Fruit fly (Drosophila melanogaster) whole organism, embryonic: ENCODE results near the gene CG7766.
A peak's percentile ranks its signal among the peaks of the same experiment; 100 is the strongest.

Experiments
- Atf-2 ChIP-seq: fragments of 200-800 bp; sonication (Bioruptor generic); optimal IDR thresholded peaks from 2 replicates; lab custom pipeline; 2016; ENCODE audit warnings: missing biosample characterization, missing genetic modification characterization
- B-H2 ChIP-seq: fragments of 200-800 bp; sonication (Bioruptor generic); optimal IDR thresholded peaks from 2 replicates; lab custom pipeline; 2018; ENCODE audit warnings: missing biosample characterization, mild to moderate bottlenecking, missing genetic modification characterization
- C15 ChIP-seq: fragments of 200-800 bp; sonication (Bioruptor generic); IDR thresholded peaks from 3 replicates; pipeline ENCODE4 v1.3.6; 2022; ENCODE audit warnings: missing biosample characterization, missing genetic modification characterization
- CG1024 ChIP-seq: fragments of 200-800 bp; sonication (Bioruptor generic); IDR thresholded peaks from 2 replicates; pipeline ENCODE4 v1.3.6; 2022; ENCODE audit warnings: missing biosample characterization, missing genetic modification characterization
- CG10274 ChIP-seq: fragments of 200-800 bp; sonication (Bioruptor generic); optimal IDR thresholded peaks from 3 replicates; lab custom pipeline; 2017; ENCODE audit warnings: missing biosample characterization, mild to moderate bottlenecking, missing genetic modification characterization
- CG12071 ChIP-seq: fragments of 200-800 bp; sonication (Bioruptor generic); optimal IDR thresholded peaks from 3 replicates; lab custom pipeline; 2018; ENCODE audit warnings: missing biosample characterization, mild to moderate bottlenecking, missing genetic modification characterization
- CG12299 ChIP-seq: fragments of 200-800 bp; sonication (Bioruptor generic); optimal IDR thresholded peaks from 2 replicates; lab custom pipeline; 2018; ENCODE audit warnings: missing biosample characterization, mild to moderate bottlenecking, missing genetic modification characterization
- CG1233 ChIP-seq: fragments of 200-800 bp; sonication (Bioruptor generic); optimal IDR thresholded peaks from 4 replicates; lab custom pipeline; 2018; ENCODE audit warnings: missing biosample characterization, mild to moderate bottlenecking, missing genetic modification characterization
- CG12659 ChIP-seq: fragments of 200-800 bp; sonication (Bioruptor generic); optimal IDR thresholded peaks from 3 replicates; lab custom pipeline; 2017; ENCODE audit warnings: mild to moderate bottlenecking, missing biosample characterization, missing genetic modification reagents, missing genetic modification characterization
- CG13287 ChIP-seq: fragments of 200-800 bp; sonication (Bioruptor generic); IDR thresholded peaks from 2 replicates; pipeline ENCODE4 v1.3.6; 2022; ENCODE audit warnings: missing biosample characterization, missing genetic modification characterization; ENCODE audit not compliant: partially characterized antibody
- CG14014 ChIP-seq: fragments of 200-800 bp; sonication (Bioruptor generic); IDR thresholded peaks from 2 replicates; pipeline ENCODE4 v1.3.6; 2022; ENCODE audit warnings: missing biosample characterization, missing genetic modification characterization
- CG17829 ChIP-seq: fragments of 200-800 bp; optimal IDR thresholded peaks from 2 replicates; lab custom pipeline; 2019; ENCODE audit warnings: missing biosample characterization, mild to moderate bottlenecking, missing genetic modification characterization, moderate library complexity
- CG18476 ChIP-seq: fragments of 200-800 bp; sonication (Bioruptor generic); optimal IDR thresholded peaks from 2 replicates; lab custom pipeline; 2016; ENCODE audit warnings: missing biosample characterization, mild to moderate bottlenecking, missing genetic modification characterization
- CG2116 ChIP-seq: fragments of 200-800 bp; sonication (Bioruptor generic); optimal IDR thresholded peaks from 3 replicates; lab custom pipeline; 2018; ENCODE audit warnings: missing biosample characterization, mild to moderate bottlenecking, missing genetic modification characterization
- CG2678 ChIP-seq: fragments of 200-800 bp; sonication (Bioruptor generic); optimal IDR thresholded peaks from 3 replicates; lab custom pipeline; 2019; ENCODE audit warnings: missing biosample characterization, mild to moderate bottlenecking, missing genetic modification characterization, moderate library complexity
- CG4360 ChIP-seq: fragments of 200-800 bp; sonication (Bioruptor generic); IDR thresholded peaks from 2 replicates; pipeline ENCODE4 v1.3.6; 2022; ENCODE audit warnings: missing biosample characterization, missing genetic modification characterization
- CG6654 ChIP-seq: fragments of 200-800 bp; sonication (Bioruptor generic); optimal IDR thresholded peaks from 2 replicates; lab custom pipeline; 2017; ENCODE audit warnings: missing biosample characterization, mild to moderate bottlenecking, missing genetic modification characterization
- E2f2 ChIP-seq: fragments of 200-800 bp; sonication (Bioruptor generic); IDR thresholded peaks from 2 replicates; pipeline ENCODE4 v1.3.6; 2022; ENCODE audit warnings: missing biosample characterization, missing genetic modification characterization
- ERR ChIP-seq: fragments of 200-800 bp; sonication (Bioruptor generic); optimal IDR thresholded peaks from 2 replicates; lab custom pipeline; 2016; ENCODE audit warnings: missing biosample characterization, missing genetic modification characterization
- Eip74EF ChIP-seq, 2 experiments: fragments of 200-800 bp in 1 of 2; fragments of >200 bp in 1 of 2; sonication (Bioruptor generic) in 1 of 2; optimal IDR thresholded peaks; 2 replicates each; lab custom pipeline; 2017 to 2019; ENCODE audit warnings: missing biosample characterization in 2 of 2, missing genetic modification characterization in 2 of 2, mild to moderate bottlenecking in 1 of 2, moderate library complexity in 1 of 2
- Ets65A ChIP-seq: fragments of 200-800 bp; sonication (Bioruptor generic); peaks from one replicate; lab custom pipeline; 2016; ENCODE audit warnings: missing biosample characterization, missing genetic modification characterization
- Hand ChIP-seq: fragments of 200-800 bp; sonication (Bioruptor generic); optimal IDR thresholded peaks from 2 replicates; lab custom pipeline; 2017; ENCODE audit warnings: mild to moderate bottlenecking, missing biosample characterization, missing genetic modification reagents, missing genetic modification characterization
- Hr3 ChIP-seq: fragments of 200-800 bp; sonication (Bioruptor generic); optimal IDR thresholded peaks from 3 replicates; lab custom pipeline; 2016; ENCODE audit warnings: missing biosample characterization, missing genetic modification characterization
- Hr51 ChIP-seq, 2 experiments: fragments of 200-800 bp; sonication (Bioruptor generic); optimal IDR thresholded peaks; 2 replicates in 1 of 2; 3 replicates in 1 of 2; lab custom pipeline; 2016 to 2018; ENCODE audit warnings: missing biosample characterization in 2 of 2, missing genetic modification characterization in 2 of 2, mild to moderate bottlenecking in 1 of 2, moderate library complexity in 1 of 2
- Mrtf ChIP-seq: fragments of 200-800 bp; sonication (Bioruptor generic); IDR thresholded peaks from 3 replicates; pipeline ENCODE4 v1.3.6; 2022; ENCODE audit warnings: missing biosample characterization, missing genetic modification characterization
- Nf-YA ChIP-seq: fragments of 200-800 bp; sonication (Bioruptor generic); IDR thresholded peaks from 2 replicates; pipeline ENCODE4 v1.3.6; 2022; ENCODE audit warnings: missing biosample characterization, missing genetic modification characterization
- Poxn ChIP-seq: fragments of 200-800 bp; sonication (Bioruptor generic); IDR thresholded peaks from 2 replicates; pipeline ENCODE4 v1.3.6; 2022; ENCODE audit warnings: missing biosample characterization, missing genetic modification characterization
- Sin3A ChIP-seq: fragments of >200 bp; optimal IDR thresholded peaks from 2 replicates; lab custom pipeline; 2018
- Sry-δ ChIP-seq: fragments of 200-800 bp; sonication (Bioruptor generic); optimal IDR thresholded peaks from 2 replicates; lab custom pipeline; 2016; ENCODE audit warnings: missing biosample characterization, missing genetic modification characterization
- Trl ChIP-seq, 3 experiments: fragments of >200 bp in 2 of 3; fragments of 200-800 bp in 1 of 3; sonication (Bioruptor generic) in 1 of 3; optimal IDR thresholded peaks; 2 replicates in 1 of 3; 3 replicates in 2 of 3; lab custom pipeline; 2016 to 2017; ENCODE audit warnings: missing biosample characterization in 1 of 3, missing genetic modification characterization in 1 of 3
- ac ChIP-seq: fragments of 200-800 bp; sonication (Bioruptor generic); optimal IDR thresholded peaks from 3 replicates; lab custom pipeline; 2017; ENCODE audit warnings: missing biosample characterization, mild to moderate bottlenecking, missing genetic modification characterization
- al ChIP-seq: fragments of 200-800 bp; sonication (Bioruptor generic); IDR thresholded peaks from 2 replicates; pipeline ENCODE4 v1.3.6; 2022; ENCODE audit warnings: missing biosample characterization, missing genetic modification characterization
- bab2 ChIP-seq: fragments of 200-800 bp; sonication (Bioruptor generic); optimal IDR thresholded peaks from 2 replicates; lab custom pipeline; 2016; ENCODE audit warnings: missing biosample characterization, missing genetic modification characterization
- dm ChIP-seq: fragments of 200-800 bp; sonication (Bioruptor generic); optimal IDR thresholded peaks from 3 replicates; lab custom pipeline; 2016; ENCODE audit warnings: missing biosample characterization, missing genetic modification characterization
- fru ChIP-seq: fragments of >200 bp; optimal IDR thresholded peaks from 2 replicates; lab custom pipeline; 2017
- ham ChIP-seq: fragments of 200-800 bp; sonication (Bioruptor generic); IDR thresholded peaks from 2 replicates; pipeline ENCODE4 v1.3.6; 2022; ENCODE audit warnings: missing biosample characterization, missing genetic modification characterization
- hkb ChIP-seq, 2 experiments: fragments of 200-800 bp in 1 of 2; fragments of >200 bp in 1 of 2; sonication (Bioruptor generic) in 1 of 2; IDR thresholded peaks in 1 of 2; optimal IDR thresholded peaks in 1 of 2; 2 replicates each; pipeline versions ENCODE4 v1.3.6 to Lab custom; 2017 to 2022; ENCODE audit warnings: missing biosample characterization in 1 of 2, missing genetic modification characterization in 1 of 2
- insv ChIP-seq, 2 experiments: fragments of 200-800 bp; sonication (Bioruptor generic); optimal IDR thresholded peaks; 3 replicates each; lab custom pipeline; 2016 to 2018; ENCODE audit warnings: missing biosample characterization in 2 of 2, missing genetic modification characterization in 2 of 2
- org-1 ChIP-seq: fragments of 200-800 bp; sonication (Bioruptor generic); optimal IDR thresholded peaks from 2 replicates; lab custom pipeline; 2017; ENCODE audit warnings: missing biosample characterization, missing genetic modification characterization
- pan ChIP-seq, 4 experiments: fragments of >200 bp in 3 of 4; fragments of 200-800 bp in 1 of 4; sonication (Bioruptor generic) in 1 of 4; optimal IDR thresholded peaks in 3 of 4; IDR thresholded peaks in 1 of 4; 2 replicates each; pipeline versions ENCODE4 v1.3.6 to Lab custom; 2017 to 2022; ENCODE audit warnings: missing biosample characterization in 2 of 4, missing genetic modification characterization in 2 of 4, mixed read lengths in 1 of 4
- peb ChIP-seq: fragments of 200-800 bp; sonication (Bioruptor generic); IDR thresholded peaks from 2 replicates; pipeline ENCODE4 v1.3.6; 2022; ENCODE audit warnings: missing biosample characterization, missing genetic modification characterization
- pum ChIP-seq: fragments of 200-800 bp; sonication (Bioruptor generic); optimal IDR thresholded peaks from 2 replicates; lab custom pipeline; 2016; ENCODE audit warnings: missing biosample characterization, missing genetic modification characterization
- run ChIP-seq: fragments of 200-800 bp; sonication (Bioruptor generic); optimal IDR thresholded peaks from 3 replicates; lab custom pipeline; 2018; ENCODE audit warnings: missing biosample characterization, mild to moderate bottlenecking, missing genetic modification characterization
- salm ChIP-seq: fragments of 200-800 bp; sonication (Bioruptor generic); optimal IDR thresholded peaks from 2 replicates; lab custom pipeline; 2018; ENCODE audit warnings: missing biosample characterization, mild to moderate bottlenecking, missing genetic modification characterization
- scrt ChIP-seq: fragments of 200-800 bp; sonication (Bioruptor generic); optimal IDR thresholded peaks from 2 replicates; lab custom pipeline; 2018; ENCODE audit warnings: missing biosample characterization, mild to moderate bottlenecking, missing genetic modification characterization, moderate library complexity
- sens ChIP-seq: fragments of 200-800 bp; sonication (Bioruptor generic); peaks from one replicate; lab custom pipeline; 2016; ENCODE audit warnings: missing biosample characterization, missing genetic modification characterization
- shn ChIP-seq: fragments of 200-800 bp; sonication (Bioruptor generic); optimal IDR thresholded peaks from 3 replicates; lab custom pipeline; 2016; ENCODE audit warnings: missing biosample characterization, missing genetic modification characterization
- sisA ChIP-seq: fragments of 200-800 bp; sonication (Bioruptor generic); IDR thresholded peaks from 2 replicates; pipeline ENCODE4 v1.3.6; 2022; ENCODE audit warnings: missing biosample characterization, missing genetic modification characterization

Gene CG7766

dm6 chrX:9122492-9122891 lies 19.0 kb upstream of the CG7766 start (continued):
- TF ChIP-seq ac (GFP tag; lab: Kevin White, UChicago) (no peak), insv (GFP tag; optimal IDR thresholded peaks at IDR 0.05; lab: Kevin White, UChicago) (no peak), CG12299 (no peak), Poxn (GFP tag; lab: Robert Waterston, UW) (no peak), al (GFP tag; lab: Robert Waterston, UW) (no peak), pum (GFP tag; lab: Kevin White, UChicago) (no peak), Hr3 (GFP tag; lab: Kevin White, UChicago) (no peak), run (tag; lab: Kevin White, UChicago) (no peak), B-H2 (GFP tag; lab: Kevin White, UChicago) (no peak), CG1233 (no peak), CG14014 (GFP tag; lab: Robert Waterston, UW) (0 out of 2 replicates have a peak, but pooled peaks have one; percentile 7), shn (no peak), fru (lab: Kevin White, UChicago) (no peak), dm (GFP tag; lab: Kevin White, UChicago) (no peak), CG12659 (GFP tag; lab: Kevin White, UChicago) (no peak), CG4360 (GFP tag; lab: Robert Waterston, UW) (no peak), Ets65A (GFP tag; lab: Kevin White, UChicago) (peak; percentile 36), Sin3A (no peak), salm (tag; lab: Kevin White, UChicago) (no peak), E2f2 (GFP tag; lab: Robert Waterston, UW) (no peak), ERR (GFP tag; lab: Kevin White, UChicago) (no peak)

dm6 chrX:9120828-9121754 lies 17.6 kb upstream of the CG7766 start:
- peak; percentile 12 for TF ChIP-seq Hand
- no peak for TF ChIP-seq Nf-YA (GFP tag; lab: Robert Waterston, UW)
- TF ChIP-seq Trl (optimal IDR thresholded peaks at IDR 0.05; lab: Kevin White, UChicago), result no peak
- TF ChIP-seq Trl (GFP tag; optimal IDR thresholded peaks at IDR 0.05; lab: Kevin White, UChicago), result no peak
- TF ChIP-seq CG12071 (GFP tag; lab: Kevin White, UChicago), result peak; percentile 19
- peak; percentile 39; the same call in 1 of the 2 replicates for TF ChIP-seq CG1024
- peak; percentile 40; the same call in 1 of the 2 replicates for TF ChIP-seq sisA (GFP tag; lab: Robert Waterston, UW)
- TF ChIP-seq pan (optimal IDR thresholded peaks at IDR 0.05; lab: Kevin White, UChicago), result no peak
- peak in 1 of 2 experiments; percentile 50 for TF ChIP-seq pan (GFP tag; optimal IDR thresholded peaks at IDR 0.05 in 1 of 2, IDR thresholded peaks at IDR 0.05 in 1 of 2)
- no peak for TF ChIP-seq ham (GFP tag; lab: Robert Waterston, UW)
- peak; percentile 67 for TF ChIP-seq CG2678 (tag; lab: Kevin White, UChicago)
- TF ChIP-seq Sry-δ (GFP tag; lab: Kevin White, UChicago), result no peak
- TF ChIP-seq CG4360 (GFP tag; lab: Robert Waterston, UW), result no peak
- TF ChIP-seq scrt (GFP tag; lab: Kevin White, UChicago), result peak; percentile 4
- TF ChIP-seq Atf-2 (GFP tag; lab: Kevin White, UChicago), result peak; percentile 17
- peak; percentile 19 for TF ChIP-seq CG2116 (GFP tag; lab: Kevin White, UChicago)
- peak; percentile 89 for TF ChIP-seq sens (GFP tag; lab: Kevin White, UChicago)
- TF ChIP-seq CG13287, result no peak
- peak; percentile 37 for TF ChIP-seq org-1 (GFP tag; lab: Kevin White, UChicago)
- TF ChIP-seq CG17829, result peak; percentile 40
- no peak for TF ChIP-seq peb (GFP tag; lab: Robert Waterston, UW)
- TF ChIP-seq Hr51 (GFP tag; optimal IDR thresholded peaks at IDR 0.05; lab: Kevin White, UChicago), result peak in 1 of 2 experiments; percentile 48
- TF ChIP-seq bab2 (GFP tag; lab: Kevin White, UChicago), result peak; percentile 33
- peak in 1 of 2 experiments; percentile 22 for TF ChIP-seq Eip74EF (GFP tag; optimal IDR thresholded peaks at IDR 0.05; lab: Kevin White, UChicago)
- no peak for TF ChIP-seq CG6654 (GFP tag; lab: Kevin White, UChicago)
- TF ChIP-seq CG18476 (GFP tag; lab: Kevin White, UChicago), result no peak
- no peak for TF ChIP-seq C15 (GFP tag; lab: Robert Waterston, UW)
- TF ChIP-seq Mrtf, result peak; percentile 40; the same call in 1 of the 3 replicates
- TF ChIP-seq hkb (optimal IDR thresholded peaks at IDR 0.05; lab: Kevin White, UChicago), result no peak
- peak; percentile 39; the same call in 1 of the 2 replicates for TF ChIP-seq hkb (GFP tag; IDR thresholded peaks at IDR 0.05; lab: Robert Waterston, UW)
- peak; percentile 13 for TF ChIP-seq CG10274 (GFP tag; lab: Kevin White, UChicago)
